Worm (Caenorhabditis elegans): ENCODE data around the gene srh-298.

Gene srh-298

DNA sequence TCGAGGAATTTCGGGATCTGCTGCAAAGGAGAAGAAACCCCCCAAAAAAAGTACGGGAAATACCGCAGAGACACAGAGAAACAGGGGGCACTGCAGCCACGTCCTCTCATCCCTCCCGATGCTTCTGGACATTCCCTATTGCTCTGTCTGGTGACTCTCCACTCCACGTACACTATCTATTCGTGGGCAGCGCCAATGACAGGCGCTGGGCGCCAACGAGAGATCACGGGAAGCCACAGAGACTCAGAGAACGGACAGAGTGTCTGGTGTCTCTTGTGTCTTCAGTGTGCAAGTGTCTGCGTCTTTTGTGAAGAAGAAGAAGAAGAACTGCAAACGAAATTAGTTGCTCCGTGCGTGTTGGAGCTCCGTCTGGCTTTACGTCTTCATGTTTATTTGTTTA is 39.2 kb downstream of the srh-298 start (continued):
- TF ChIP-seq ama-1 (optimal IDR thresholded peaks at IDR 0.05) (no peak), ama-1 (GFP tag; optimal IDR thresholded peaks at IDR 0.05) (no peak), madf-6 (GFP tag; IDR thresholded peaks at IDR 0.05) (no peak; the same call in 1 of the 2 replicates), repo-1 (tag; optimal IDR thresholded peaks at IDR 0.05) (no peak)

DNA sequence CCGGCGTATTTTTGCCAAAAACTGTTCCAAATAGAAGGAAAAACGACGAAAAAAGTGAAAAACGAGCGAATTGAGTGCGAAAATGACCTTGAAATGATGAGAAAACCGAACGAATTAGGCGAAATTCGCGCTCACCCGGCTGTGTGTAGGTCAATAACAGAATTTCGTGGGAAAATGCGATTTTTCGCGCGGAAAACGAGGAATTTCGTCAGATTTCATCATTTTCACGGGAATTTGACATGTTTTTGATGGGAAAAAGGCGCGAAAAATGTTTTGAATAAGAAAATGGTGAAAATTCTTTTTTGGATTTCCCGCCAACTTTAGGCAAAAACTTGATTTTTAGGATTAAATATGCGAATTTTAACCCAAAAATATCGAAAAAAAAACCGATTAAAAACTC is 40.4 kb downstream of the srh-298 start:
- no peak for TF ChIP-seq ceh-27 (GFP tag; optimal IDR thresholded peaks at IDR 0.05)
- TF ChIP-seq hsf-1 (GFP tag; IDR thresholded peaks at IDR 0.05): no peak
- TF ChIP-seq akir-1 (GFP tag; optimal IDR thresholded peaks at IDR 0.05): no peak
- peak; percentile 52 for TF ChIP-seq lin-54 (GFP tag; optimal IDR thresholded peaks at IDR 0.05)
- no peak for TF ChIP-seq hlh-12 (tag; optimal IDR thresholded peaks at IDR 0.05)
- TF ChIP-seq ztf-26 (tag; optimal IDR thresholded peaks at IDR 0.05): no peak
- no peak for TF ChIP-seq snpc-3.4 (tag; optimal IDR thresholded peaks at IDR 0.05)
- TF ChIP-seq nhr-27 (tag; optimal IDR thresholded peaks at IDR 0.05): no peak
- no peak for TF ChIP-seq lin-40 (tag; optimal IDR thresholded peaks at IDR 0.05)
- TF ChIP-seq Y79H2A.3 (GFP tag; conservative IDR thresholded peaks at IDR 0.05): no peak
- TF ChIP-seq F22D6.2 (tag; optimal IDR thresholded peaks at IDR 0.05): no peak
- TF ChIP-seq gei-17 (GFP tag; optimal IDR thresholded peaks at IDR 0.05): no peak
- TF ChIP-seq rcor-1 (GFP tag; IDR thresholded peaks at IDR 0.05): no peak
- peak; percentile 15; the same call in 1 of the 2 replicates for TF ChIP-seq mcd-1 (GFP tag; IDR thresholded peaks at IDR 0.05)
- TF ChIP-seq efl-1 (GFP tag; optimal IDR thresholded peaks at IDR 0.05): peak; percentile 92
- TF ChIP-seq F57C9.4 (tag; optimal IDR thresholded peaks at IDR 0.05): no peak
- TF ChIP-seq hmg-20 (GFP tag; IDR thresholded peaks at IDR 0.05): no peak
- no peak for TF ChIP-seq mel-28 (tag; optimal IDR thresholded peaks at IDR 0.05; ENCODE audit: borderline replicate concordance)
- no peak for TF ChIP-seq unc-130 (GFP tag; optimal IDR thresholded peaks at IDR 0.05)
- TF ChIP-seq F10E7.11 (tag; optimal IDR thresholded peaks at IDR 0.05): no peak
- TF ChIP-seq pbrm-1 (GFP tag; IDR thresholded peaks at IDR 0.05): no peak
- TF ChIP-seq zim-3 (tag; optimal IDR thresholded peaks at IDR 0.05): no peak
- no peak for TF ChIP-seq bed-2 (GFP tag; IDR thresholded peaks at IDR 0.05)
- TF ChIP-seq madf-10 (tag; optimal IDR thresholded peaks at IDR 0.05): no peak
- TF ChIP-seq nfya-2 (GFP tag; IDR thresholded peaks at IDR 0.05): no peak
- peak; percentile 84 for TF ChIP-seq ceh-91 (GFP tag; IDR thresholded peaks at IDR 0.05)
- peak; percentile 88 for TF ChIP-seq madf-8 (GFP tag; conservative IDR thresholded peaks at IDR 0.05)
- no peak for TF ChIP-seq ztf-3 (GFP tag; optimal IDR thresholded peaks at IDR 0.05)
- no peak for TF ChIP-seq somi-1 (GFP tag; optimal IDR thresholded peaks at IDR 0.05)
- no peak for TF ChIP-seq lag-1 (GFP tag; IDR thresholded peaks at IDR 0.05)
- no peak for TF ChIP-seq madf-3 (GFP tag; IDR thresholded peaks at IDR 0.05)
- TF ChIP-seq aptf-2 (GFP tag; conservative IDR thresholded peaks at IDR 0.05): no peak
- TF ChIP-seq ceh-40 (GFP tag; IDR thresholded peaks at IDR 0.05): no peak
- 0 out of 2 replicates have a peak, but pooled peaks have one; percentile 31 for TF ChIP-seq B0336.3 (GFP tag; IDR thresholded peaks at IDR 0.05)
- TF ChIP-seq D2030.7 (GFP tag; IDR thresholded peaks at IDR 0.05): peak; percentile 69
- no peak for TF ChIP-seq let-526 (GFP tag; IDR thresholded peaks at IDR 0.05)
- no peak; the same call in 1 of the 2 replicates for TF ChIP-seq ekl-4 (GFP tag; IDR thresholded peaks at IDR 0.05)
- peak; percentile 23 for TF ChIP-seq tlf-1 (GFP tag; optimal IDR thresholded peaks at IDR 0.05)
- peak; percentile 75 for TF ChIP-seq dpl-1 (GFP tag; optimal IDR thresholded peaks at IDR 0.05)
- peak; percentile 94 for TF ChIP-seq madf-6 (GFP tag; IDR thresholded peaks at IDR 0.05)
- no peak for TF ChIP-seq tbx-9 (tag; optimal IDR thresholded peaks at IDR 0.05; ENCODE audit: borderline replicate concordance)
- peak; percentile 35 for TF ChIP-seq hmg-1.2 (GFP tag; IDR thresholded peaks at IDR 0.05)
- TF ChIP-seq tbp1 (GFP tag; optimal IDR thresholded peaks at IDR 0.05): no peak
- TF ChIP-seq cebp-1 (GFP tag; IDR thresholded peaks at IDR 0.05): no peak
- TF ChIP-seq cebp-1 (tag; optimal IDR thresholded peaks at IDR 0.05): peak; percentile 57
- no peak for TF ChIP-seq attf-6 (GFP tag; IDR thresholded peaks at IDR 0.05)
